Fruit fly (Drosophila melanogaster) whole organism, embryonic: ENCODE results near the gene witty.

Experiments used
- Aef1 ChIP-seq: fragments of 200-800 bp; sonication (Bioruptor generic); IDR thresholded peaks from 3 replicates; pipeline ENCODE4 v1.3.6; 2022; ENCODE audit warnings: missing biosample characterization, missing genetic modification characterization
- Bdp1 ChIP-seq: fragments of 200-800 bp; sonication (Bioruptor generic); optimal IDR thresholded peaks from 3 replicates; lab custom pipeline; 2016; ENCODE audit warnings: missing biosample characterization, missing genetic modification characterization
- CG10209 ChIP-seq: fragments of 200-800 bp; sonication (Bioruptor generic); optimal IDR thresholded peaks from 3 replicates; lab custom pipeline; 2017; ENCODE audit warnings: missing biosample characterization, mild to moderate bottlenecking, missing genetic modification characterization, missing genetic modification reagents
- CG1233 ChIP-seq: fragments of 200-800 bp; sonication (Bioruptor generic); optimal IDR thresholded peaks from 4 replicates; lab custom pipeline; 2018; ENCODE audit warnings: missing biosample characterization, mild to moderate bottlenecking, missing genetic modification characterization
- CG15073 ChIP-seq: fragments of 200-800 bp; sonication (Bioruptor generic); optimal IDR thresholded peaks from 2 replicates; lab custom pipeline; 2016; ENCODE audit warnings: missing biosample characterization, missing genetic modification characterization
- CG16863 ChIP-seq: fragments of 200-800 bp; sonication (Bioruptor generic); optimal IDR thresholded peaks from 3 replicates; lab custom pipeline; 2016; ENCODE audit warnings: missing biosample characterization, missing genetic modification characterization
- CG17612 ChIP-seq: fragments of 200-800 bp; sonication (Bioruptor generic); IDR thresholded peaks from 2 replicates; pipeline ENCODE4 v1.3.6; 2022; ENCODE audit warnings: missing biosample characterization, missing genetic modification characterization
- CG1792 ChIP-seq: fragments of 200-800 bp; sonication (Bioruptor generic); optimal IDR thresholded peaks from 2 replicates; lab custom pipeline; 2016; ENCODE audit warnings: missing biosample characterization, missing genetic modification characterization
- CG1832 ChIP-seq: fragments of 200-800 bp; sonication (Bioruptor generic); optimal IDR thresholded peaks from 2 replicates; lab custom pipeline; 2017; ENCODE audit warnings: missing biosample characterization, mild to moderate bottlenecking, missing genetic modification characterization, inconsistent platforms
- CG18476 ChIP-seq: fragments of 200-800 bp; sonication (Bioruptor generic); optimal IDR thresholded peaks from 2 replicates; lab custom pipeline; 2016; ENCODE audit warnings: missing biosample characterization, mild to moderate bottlenecking, missing genetic modification characterization
- CG18764 ChIP-seq: fragments of 200-800 bp; sonication (Bioruptor generic); optimal IDR thresholded peaks from 3 replicates; lab custom pipeline; 2016; ENCODE audit warnings: missing biosample characterization, missing genetic modification characterization
- CG3065 ChIP-seq: fragments of 200-800 bp; sonication (Bioruptor generic); optimal IDR thresholded peaks from 2 replicates; lab custom pipeline; 2016; ENCODE audit warnings: missing biosample characterization, missing genetic modification characterization
- CG4328 ChIP-seq: fragments of 200-800 bp; sonication (Bioruptor generic); optimal IDR thresholded peaks from 3 replicates; lab custom pipeline; 2017; ENCODE audit warnings: missing biosample characterization, missing genetic modification reagents, missing genetic modification characterization
- CG43689 ChIP-seq: fragments of 200-800 bp; sonication (Bioruptor generic); IDR thresholded peaks from 2 replicates; pipeline ENCODE4 v1.3.6; 2022; ENCODE audit warnings: missing biosample characterization, missing genetic modification characterization
- CG7357 ChIP-seq: fragments of 200-800 bp; sonication (Bioruptor generic); IDR thresholded peaks from 3 replicates; pipeline ENCODE4 v1.3.6; 2022; ENCODE audit warnings: missing biosample characterization, missing genetic modification characterization
- CG8089 ChIP-seq: fragments of 200-800 bp; sonication (Bioruptor generic); optimal IDR thresholded peaks from 3 replicates; lab custom pipeline; 2016; ENCODE audit warnings: missing biosample characterization, missing genetic modification characterization
- CG8281 ChIP-seq: fragments of 200-800 bp; sonication (Bioruptor generic); optimal IDR thresholded peaks from 2 replicates; lab custom pipeline; 2018; ENCODE audit warnings: missing biosample characterization, mild to moderate bottlenecking, missing genetic modification characterization, moderate library complexity
- CG8290 ChIP-seq, 3 experiments: fragments of 200-800 bp; sonication (Bioruptor generic); optimal IDR thresholded peaks; 2 replicates each; lab custom pipeline; 2016 to 2019; ENCODE audit warnings: missing biosample characterization in 3 of 3, missing genetic modification characterization in 3 of 3, mild to moderate bottlenecking in 2 of 3, moderate library complexity in 1 of 3
- CG8478 ChIP-seq: fragments of >200 bp; optimal IDR thresholded peaks from 2 replicates; lab custom pipeline; 2018
- CG9797 ChIP-seq: fragments of 200-800 bp; sonication (Bioruptor generic); optimal IDR thresholded peaks from 3 replicates; lab custom pipeline; 2018; ENCODE audit warnings: missing biosample characterization, mild to moderate bottlenecking, missing genetic modification characterization
- CrebB ChIP-seq: fragments of 200-800 bp; sonication (Bioruptor generic); optimal IDR thresholded peaks from 3 replicates; lab custom pipeline; 2018; ENCODE audit warnings: missing biosample characterization, mild to moderate bottlenecking, missing genetic modification characterization
- Dad ChIP-seq: fragments of 200-800 bp; sonication (Bioruptor generic); optimal IDR thresholded peaks from 3 replicates; lab custom pipeline; 2016; ENCODE audit warnings: missing biosample characterization, missing genetic modification characterization
- Dfd ChIP-seq, 2 experiments: fragments of >200 bp; optimal IDR thresholded peaks; 2 replicates each; lab custom pipeline; 2017; ENCODE audit warnings: missing biosample characterization in 2 of 2, missing genetic modification characterization in 2 of 2
- Gug ChIP-seq: fragments of 200-800 bp; sonication (Bioruptor generic); IDR thresholded peaks from 4 replicates; pipeline ENCODE4 v1.3.6; 2022; ENCODE audit warnings: missing biosample characterization, missing genetic modification characterization
- Hr51 ChIP-seq, 2 experiments: fragments of 200-800 bp; sonication (Bioruptor generic); optimal IDR thresholded peaks; 2 replicates in 1 of 2; 3 replicates in 1 of 2; lab custom pipeline; 2016 to 2018; ENCODE audit warnings: missing biosample characterization in 2 of 2, missing genetic modification characterization in 2 of 2, mild to moderate bottlenecking in 1 of 2, moderate library complexity in 1 of 2
- Hr78 ChIP-seq, 2 experiments: fragments of 200-800 bp in 1 of 2; fragments of >200 bp in 1 of 2; sonication (Bioruptor generic) in 1 of 2; optimal IDR thresholded peaks; 2 replicates each; lab custom pipeline; 2017 to 2019; ENCODE audit warnings: missing biosample characterization in 2 of 2, missing genetic modification characterization in 2 of 2, mild to moderate bottlenecking in 1 of 2, moderate library complexity in 1 of 2
- Hsf ChIP-seq: fragments of 200-800 bp; sonication (Bioruptor generic); optimal IDR thresholded peaks from 3 replicates; lab custom pipeline; 2016; ENCODE audit warnings: missing biosample characterization, missing genetic modification characterization
- Lhr ChIP-seq: fragments of 200-800 bp; sonication (Bioruptor generic); optimal IDR thresholded peaks from 3 replicates; lab custom pipeline; 2017; ENCODE audit warnings: mild to moderate bottlenecking, missing biosample characterization, missing genetic modification reagents, missing genetic modification characterization
- Meics ChIP-seq: fragments of 200-800 bp; sonication (Bioruptor generic); optimal IDR thresholded peaks from 2 replicates; lab custom pipeline; 2017; ENCODE audit warnings: missing biosample characterization, mild to moderate bottlenecking, missing genetic modification characterization
- NC2β ChIP-seq: fragments of 200-800 bp; sonication (Bioruptor generic); optimal IDR thresholded peaks from 2 replicates; lab custom pipeline; 2016; ENCODE audit warnings: missing biosample characterization, missing genetic modification characterization
- NFAT ChIP-seq: fragments of 200-800 bp; sonication (Bioruptor generic); IDR thresholded peaks from 2 replicates; pipeline ENCODE4 v1.3.6; 2022; ENCODE audit warnings: missing biosample characterization, missing genetic modification characterization
- Nf-YC ChIP-seq: fragments of 200-800 bp; optimal IDR thresholded peaks from 3 replicates; lab custom pipeline; 2019; ENCODE audit warnings: missing biosample characterization, mild to moderate bottlenecking, missing genetic modification characterization, moderate library complexity
- Sin3A ChIP-seq: fragments of >200 bp; optimal IDR thresholded peaks from 2 replicates; lab custom pipeline; 2018
- Tbp ChIP-seq: fragments of >200 bp; optimal IDR thresholded peaks from 2 replicates; lab custom pipeline; 2018; ENCODE audit warnings: missing biosample characterization, missing genetic modification characterization
- amos ChIP-seq: fragments of 200-800 bp; sonication (Bioruptor generic); IDR thresholded peaks from 2 replicates; pipeline ENCODE4 v1.3.6; 2022; ENCODE audit warnings: missing biosample characterization, missing genetic modification characterization; ENCODE audit not compliant: partially characterized antibody
- ems ChIP-seq: fragments of 200-800 bp; sonication (Bioruptor generic); optimal IDR thresholded peaks from 3 replicates; lab custom pipeline; 2016; ENCODE audit warnings: missing biosample characterization, missing genetic modification characterization
- exex ChIP-seq: fragments of 200-800 bp; sonication (Bioruptor generic); optimal IDR thresholded peaks from 4 replicates; lab custom pipeline; 2018; ENCODE audit warnings: missing biosample characterization, mild to moderate bottlenecking, missing genetic modification characterization, moderate library complexity
- gem ChIP-seq: fragments of 200-800 bp; sonication (Bioruptor generic); optimal IDR thresholded peaks from 2 replicates; lab custom pipeline; 2019; ENCODE audit warnings: missing biosample characterization, mild to moderate bottlenecking, missing genetic modification characterization, moderate library complexity
- insv ChIP-seq, 2 experiments: fragments of 200-800 bp; sonication (Bioruptor generic); optimal IDR thresholded peaks; 3 replicates each; lab custom pipeline; 2016 to 2018; ENCODE audit warnings: missing biosample characterization in 2 of 2, missing genetic modification characterization in 2 of 2
- knrl ChIP-seq: fragments of 200-800 bp; sonication (Bioruptor generic); IDR thresholded peaks from 3 replicates; pipeline ENCODE4 v1.3.6; 2022; ENCODE audit warnings: missing biosample characterization, missing genetic modification characterization; ENCODE audit not compliant: partially characterized antibody
- nerfin-1 ChIP-seq: fragments of 200-800 bp; sonication (Bioruptor generic); optimal IDR thresholded peaks from 3 replicates; lab custom pipeline; 2019; ENCODE audit warnings: missing biosample characterization, mild to moderate bottlenecking, missing genetic modification characterization, moderate library complexity
- pho ChIP-seq: fragments of 200-800 bp; sonication (Bioruptor generic); optimal IDR thresholded peaks from 2 replicates; lab custom pipeline; 2016; ENCODE audit warnings: missing biosample characterization, missing genetic modification characterization
- pum ChIP-seq: fragments of 200-800 bp; sonication (Bioruptor generic); optimal IDR thresholded peaks from 2 replicates; lab custom pipeline; 2016; ENCODE audit warnings: missing biosample characterization, missing genetic modification characterization
- sens-2 ChIP-seq: fragments of 200-800 bp; sonication (Bioruptor generic); IDR thresholded peaks from 2 replicates; pipeline ENCODE4 v1.3.6; 2022; ENCODE audit warnings: missing biosample characterization, missing genetic modification characterization
- slou ChIP-seq: fragments of 200-800 bp; sonication (Bioruptor generic); optimal IDR thresholded peaks from 3 replicates; lab custom pipeline; 2016; ENCODE audit warnings: missing biosample characterization, missing genetic modification characterization
- tna ChIP-seq: fragments of 200-800 bp; sonication (Bioruptor generic); IDR thresholded peaks from 2 replicates; pipeline ENCODE4 v1.3.6; 2022; ENCODE audit warnings: missing biosample characterization, missing genetic modification characterization; ENCODE audit not compliant: partially characterized antibody
- unc-4 ChIP-seq: fragments of 200-800 bp; sonication (Bioruptor generic); IDR thresholded peaks from 2 replicates; pipeline ENCODE4 v1.3.6; 2022; ENCODE audit warnings: missing biosample characterization, missing genetic modification characterization; ENCODE audit not compliant: partially characterized antibody
- usp ChIP-seq: fragments of >200 bp; optimal IDR thresholded peaks from 2 replicates; lab custom pipeline; 2017; ENCODE audit warnings: missing biosample characterization, missing genetic modification characterization
- yki ChIP-seq: fragments of >200 bp; optimal IDR thresholded peaks from 3 replicates; lab custom pipeline; 2018

witty gene

DNA sequence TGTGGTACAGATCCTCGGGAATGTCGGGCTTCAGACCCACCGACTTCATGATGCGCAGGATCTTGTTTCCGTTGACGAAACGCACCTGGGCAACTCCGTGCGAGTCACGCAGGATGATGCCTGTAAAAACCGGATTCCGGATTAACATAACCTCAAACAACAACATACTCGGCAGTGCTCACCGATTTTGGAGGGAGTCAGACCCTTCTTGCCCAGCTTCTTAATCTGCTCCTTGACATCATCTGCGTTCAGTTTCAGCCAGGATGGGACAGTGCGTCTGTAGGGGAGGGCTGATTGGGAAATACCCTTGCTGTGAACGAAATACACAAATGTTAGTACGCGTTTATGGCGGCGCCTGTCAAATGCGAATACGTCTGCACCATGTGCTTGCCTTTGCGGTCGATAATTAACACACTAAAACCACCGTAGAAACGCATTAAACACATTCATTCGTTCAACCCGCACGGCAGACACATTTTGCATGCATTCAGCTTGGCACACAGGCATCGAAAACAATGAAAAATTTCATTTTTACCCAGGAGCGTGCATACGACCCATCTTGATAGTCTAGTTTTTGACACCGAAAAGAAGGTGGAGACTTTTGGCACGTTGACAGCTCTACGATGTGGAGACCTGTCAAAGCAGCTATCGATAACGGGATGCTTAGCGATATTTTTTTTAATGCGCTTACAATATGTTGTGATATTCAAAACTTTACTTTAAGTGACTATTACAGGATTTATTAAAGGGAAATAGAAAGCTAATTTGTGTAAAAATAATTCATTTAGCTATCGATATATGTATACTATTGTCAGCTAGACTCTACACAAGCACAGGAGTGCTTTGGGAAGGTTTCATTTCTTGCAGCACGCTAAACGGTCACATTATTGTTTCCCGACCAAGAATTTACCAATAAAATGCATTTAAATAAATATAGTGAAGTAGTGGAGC is 26.2 kb downstream of the witty start, which contains the start of the genes RpS13 and CSN8 (continued):
- TF ChIP-seq Hr51 (GFP tag; optimal IDR thresholded peaks at IDR 0.05; lab: Kevin White, UChicago) (peak in 1 of 2 experiments; percentile 6), Hsf (GFP tag; lab: Kevin White, UChicago) (peak; percentile 39), CG7357 (GFP tag; lab: Robert Waterston, UW) (0 out of 3 replicates have a peak, but pooled peaks have one; percentile 11), exex (tag; lab: Kevin White, UChicago) (peak; percentile 10), sens-2 (no peak), Tbp (GFP tag; lab: Kevin White, UChicago) (no peak), CG9797 (GFP tag; lab: Kevin White, UChicago) (peak; percentile 67), CG43689 (GFP tag; lab: Robert Waterston, UW) (no peak), CG8089 (GFP tag; lab: Kevin White, UChicago) (no peak), amos (GFP tag; lab: Robert Waterston, UW) (peak; percentile 93), Lhr (peak; percentile 57), slou (GFP tag; lab: Kevin White, UChicago) (no peak), CG4328 (no peak), pho (GFP tag; lab: Kevin White, UChicago) (peak; percentile 29), tna (peak; percentile 78), Dad (no peak), CG3065 (no peak), CG8281 (no peak), CG1792 (GFP tag; lab: Kevin White, UChicago) (no peak), CG17612 (GFP tag; lab: Robert Waterston, UW) (no peak), CG10209 (GFP tag; lab: Kevin White, UChicago) (no peak), insv (GFP tag; optimal IDR thresholded peaks at IDR 0.05; lab: Kevin White, UChicago) (peak in 1 of 2 experiments; percentile 40), NC2β (GFP tag; lab: Kevin White, UChicago) (peak; percentile 43), CG15073 (GFP tag; lab: Kevin White, UChicago) (no peak), yki (lab: Kevin White, UChicago) (no peak), CG18476 (GFP tag; lab: Kevin White, UChicago) (no peak), ems (GFP tag; lab: Kevin White, UChicago) (no peak), nerfin-1 (tag; lab: Kevin White, UChicago) (peak; percentile 39), Aef1 (GFP tag; lab: Robert Waterston, UW) (no peak), Dfd (GFP tag; optimal IDR thresholded peaks at IDR 0.05; lab: Kevin White, UChicago) (no peak), pum (GFP tag; lab: Kevin White, UChicago) (no peak), NFAT (GFP tag; lab: Robert Waterston, UW) (no peak), unc-4 (GFP tag; lab: Robert Waterston, UW) (peak; percentile 95), CG18764 (no peak), Hr78 (GFP tag; optimal IDR thresholded peaks at IDR 0.05; lab: Kevin White, UChicago) (no peak), CG16863 (GFP tag; lab: Kevin White, UChicago) (no peak), Meics (GFP tag; lab: Kevin White, UChicago) (peak; percentile 31), CG1233 (GFP tag; lab: Kevin White, UChicago) (peak; percentile 12), CG1832 (GFP tag; lab: Kevin White, UChicago) (no peak), knrl (GFP tag; lab: Robert Waterston, UW) (peak; percentile 95), CG8290 (GFP tag; optimal IDR thresholded peaks at IDR 0.05; lab: Kevin White, UChicago) (no peak), CG8290 (tag; optimal IDR thresholded peaks at IDR 0.05; lab: Kevin White, UChicago) (peak in 1 of 2 experiments; percentile 36), gem (tag; lab: Kevin White, UChicago) (peak; percentile 29), Gug (GFP tag; lab: Robert Waterston, UW) (no peak), Nf-YC (tag; lab: Kevin White, UChicago) (peak; percentile 60), usp (GFP tag; lab: Kevin White, UChicago) (no peak), CG8478 (lab: Kevin White, UChicago) (no peak), CrebB (no peak), Bdp1 (GFP tag; lab: Kevin White, UChicago) (no peak), Sin3A (lab: Kevin White, UChicago) (peak; percentile 93)
